Worm (Caenorhabditis elegans) whole organism, young adult: ENCODE results near the gene nhr-203.

Experiments
- C17E4.6 ChIP-seq: fragments of 200-800 bp; sonication (Bioruptor generic); IDR thresholded peaks from 2 replicates; pipeline ENCODE4 v1.3.6; 2022; ENCODE audit warnings: missing genetic modification reagents, missing genetic modification characterization, missing compliant biosample characterization
- F52B5.7 ChIP-seq: sonication (generic microtip); optimal IDR thresholded peaks from 2 replicates; lab custom pipeline; 2016; ENCODE audit warnings: mild to moderate bottlenecking, missing genetic modification characterization, missing compliant biosample characterization
- cebp-2 ChIP-seq: fragments of 200-800 bp; sonication (Bioruptor generic); IDR thresholded peaks from 2 replicates; pipeline ENCODE4 v1.3.6; 2022; ENCODE audit warnings: missing genetic modification characterization, missing compliant biosample characterization
- hsf-1 ChIP-seq: fragments of 200-800 bp; sonication (Bioruptor generic); IDR thresholded peaks from 2 replicates; pipeline ENCODE4 v1.3.6; 2022; ENCODE audit warnings: missing genetic modification reagents, missing genetic modification characterization, missing compliant biosample characterization
- snpc-1.3 ChIP-seq: sonication (generic microtip); optimal IDR thresholded peaks from 2 replicates; lab custom pipeline; 2017; ENCODE audit warnings: missing genetic modification characterization, mild to moderate bottlenecking, missing compliant biosample characterization, antibody characterized with exemption, moderate library complexity, missing genotype, missing genetic modification reagents; ENCODE audit not compliant: insufficient read depth
- ztf-22 ChIP-seq: fragments of 200-800 bp; sonication (Bioruptor generic); optimal IDR thresholded peaks from 2 replicates; lab custom pipeline; 2018; ENCODE audit warnings: mild to moderate bottlenecking, missing genetic modification characterization, moderate library complexity, missing compliant biosample characterization

DNA sequence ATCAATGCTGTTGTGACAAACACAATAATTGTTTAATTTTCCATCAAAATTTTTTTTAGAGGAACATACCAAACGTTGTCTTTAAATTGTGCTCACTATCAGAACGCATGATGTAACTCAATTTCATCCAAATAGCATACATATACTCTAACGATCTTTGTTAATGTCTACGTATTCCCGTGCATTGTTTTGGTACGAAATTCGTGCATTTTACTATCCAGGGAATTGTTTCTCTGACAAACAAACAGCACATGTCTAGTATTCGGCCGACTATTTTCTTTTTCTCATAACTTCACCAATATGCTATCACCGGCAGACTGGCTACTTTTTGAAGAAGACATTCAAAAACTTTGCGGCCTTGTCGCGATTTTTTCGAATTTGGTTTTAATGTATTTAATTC is 31.8 kb downstream of the nhr-203 start, which contains the start of gene str-196:
- no peak for TF ChIP-seq cebp-2 (GFP tag; lab: Robert Waterston, UW)
- no peak for TF ChIP-seq ztf-22
- TF ChIP-seq hsf-1 (GFP tag; lab: Robert Waterston, UW): no peak
- no peak for TF ChIP-seq F52B5.7
- no peak for TF ChIP-seq C17E4.6 (GFP tag; lab: Robert Waterston, UW)
- TF ChIP-seq snpc-1.3 (tag; lab: Kevin White, UChicago): no peak
